Fruit fly (Drosophila melanogaster) whole organism, pupa: Measurements from ENCODE around the gene Dd.

Experiments used
- CG10348 ChIP-seq: fragments of 200-800 bp; sonication (Bioruptor generic); IDR thresholded peaks from 2 replicates; pipeline ENCODE4 v1.3.6; 2022; ENCODE audit warnings: missing biosample characterization, missing genetic modification characterization
- CG12605 ChIP-seq: fragments of 200-800 bp; sonication (Bioruptor generic); IDR thresholded peaks from 2 replicates; pipeline ENCODE4 v1.3.6; 2022; ENCODE audit warnings: missing biosample characterization, missing genetic modification characterization
- CG13204 ChIP-seq: fragments of 200-800 bp; sonication (Bioruptor generic); optimal IDR thresholded peaks from 2 replicates; lab custom pipeline; 2018; ENCODE audit warnings: missing biosample characterization, mild to moderate bottlenecking, missing genetic modification characterization, moderate library complexity
- CG14655 ChIP-seq: fragments of 200-800 bp; sonication (Bioruptor generic); optimal IDR thresholded peaks from 3 replicates; lab custom pipeline; 2017; ENCODE audit warnings: mild to moderate bottlenecking, missing biosample characterization, missing genetic modification reagents, missing genetic modification characterization
- CG15710 ChIP-seq: fragments of 200-800 bp; sonication (Bioruptor generic); optimal IDR thresholded peaks from 2 replicates; lab custom pipeline; 2018; ENCODE audit warnings: missing biosample characterization, mild to moderate bottlenecking, missing genetic modification characterization, moderate library complexity
- CG17806 ChIP-seq: fragments of 200-800 bp; sonication (Bioruptor generic); optimal IDR thresholded peaks from 2 replicates; lab custom pipeline; 2018; ENCODE audit warnings: missing biosample characterization, mild to moderate bottlenecking, missing genetic modification characterization, moderate library complexity
- CG32121 ChIP-seq: fragments of 200-800 bp; sonication (Bioruptor generic); IDR thresholded peaks from 2 replicates; pipeline ENCODE4 v1.3.6; 2022; ENCODE audit warnings: missing biosample characterization, missing genetic modification characterization
- CG34367 ChIP-seq: fragments of 200-800 bp; sonication (Bioruptor generic); optimal IDR thresholded peaks from 2 replicates; lab custom pipeline; 2018; ENCODE audit warnings: missing biosample characterization, mild to moderate bottlenecking, missing genetic modification characterization
- CG4496 ChIP-seq: fragments of 200-800 bp; sonication (Bioruptor generic); IDR thresholded peaks from 3 replicates; pipeline ENCODE4 v1.3.6; 2022; ENCODE audit warnings: missing biosample characterization, missing genetic modification characterization
- CG8159 ChIP-seq: fragments of 200-800 bp; sonication (Bioruptor generic); optimal IDR thresholded peaks from 3 replicates; lab custom pipeline; 2018; ENCODE audit warnings: missing biosample characterization, mild to moderate bottlenecking, missing genetic modification characterization, moderate library complexity
- CG8301 ChIP-seq: fragments of 200-800 bp; sonication (Bioruptor generic); optimal IDR thresholded peaks from 2 replicates; lab custom pipeline; 2018; ENCODE audit warnings: missing biosample characterization, mild to moderate bottlenecking, missing genetic modification characterization
- CG9948 ChIP-seq: fragments of 200-800 bp; sonication (Bioruptor generic); optimal IDR thresholded peaks from 2 replicates; lab custom pipeline; 2018; ENCODE audit warnings: missing biosample characterization, mild to moderate bottlenecking, missing genetic modification characterization, moderate library complexity
- D1 ChIP-seq: fragments of 200-800 bp; sonication (Bioruptor generic); optimal IDR thresholded peaks from 2 replicates; lab custom pipeline; 2018; ENCODE audit warnings: missing biosample characterization, mild to moderate bottlenecking, missing genetic modification characterization, moderate library complexity
- EcR ChIP-seq: fragments of 200-800 bp; sonication (Bioruptor generic); optimal IDR thresholded peaks from 3 replicates; lab custom pipeline; 2019; ENCODE audit warnings: missing biosample characterization, missing genetic modification characterization, mild to moderate bottlenecking, moderate library complexity, missing genetic modification reagents
- Ets98B ChIP-seq: fragments of 200-800 bp; sonication (Bioruptor generic); IDR thresholded peaks from 2 replicates; pipeline ENCODE4 v1.3.6; 2022; ENCODE audit warnings: missing biosample characterization, missing genetic modification characterization
- Pif1A ChIP-seq: fragments of 200-800 bp; sonication (Bioruptor generic); optimal IDR thresholded peaks from 3 replicates; lab custom pipeline; 2016; ENCODE audit warnings: missing biosample characterization, missing genetic modification characterization
- Pif1B ChIP-seq: fragments of 200-800 bp; sonication (Bioruptor generic); optimal IDR thresholded peaks from 3 replicates; lab custom pipeline; 2016; ENCODE audit warnings: missing biosample characterization, missing genetic modification characterization
- Snoo ChIP-seq: fragments of 200-800 bp; sonication (Bioruptor generic); optimal IDR thresholded peaks from 3 replicates; lab custom pipeline; 2017; ENCODE audit warnings: missing biosample characterization, mild to moderate bottlenecking, missing genetic modification characterization, inconsistent platforms
- fd96Ca ChIP-seq: fragments of 200-800 bp; sonication (Bioruptor generic); IDR thresholded peaks from 3 replicates; pipeline ENCODE4 v1.3.6; 2022; ENCODE audit warnings: missing biosample characterization, missing genetic modification characterization
- gl ChIP-seq: fragments of 200-800 bp; sonication (Bioruptor generic); optimal IDR thresholded peaks from 2 replicates; lab custom pipeline; 2018; ENCODE audit warnings: missing biosample characterization, mild to moderate bottlenecking, missing genetic modification characterization
- rn ChIP-seq: fragments of 200-800 bp; sonication (Bioruptor generic); IDR thresholded peaks from 2 replicates; pipeline ENCODE4 v1.3.6; 2022; ENCODE audit warnings: missing biosample characterization, missing genetic modification characterization

Gene Dd

DNA sequence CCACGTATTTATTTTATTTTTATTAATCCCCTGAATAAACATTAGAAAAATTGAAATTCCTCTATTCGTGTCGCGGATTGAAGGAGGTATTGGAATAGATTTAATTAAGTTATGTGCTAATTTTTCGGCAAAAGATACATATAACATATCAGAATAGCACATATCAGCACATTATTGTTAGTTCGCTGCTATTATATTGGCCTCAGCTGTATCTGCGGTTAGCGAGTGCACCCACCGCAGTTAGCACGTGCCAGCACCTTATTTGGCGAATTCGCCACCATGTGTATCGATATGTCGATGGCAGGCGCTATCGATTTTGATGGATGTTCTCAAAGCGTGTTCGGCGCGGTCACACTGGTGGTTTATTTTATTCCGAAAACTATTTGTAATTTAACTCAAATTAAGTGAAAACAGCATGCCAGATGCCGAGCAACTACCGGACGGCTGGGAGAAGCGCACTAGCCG lies 21.3 kb upstream of the Dd start, which contains the start of gene dod:
TSS of gene dod (plus strand) at position 323 of the 465 bp plus-strand sequence.
- peak; percentile 63; the same call in 1 of the 2 replicates for TF ChIP-seq Ets98B
- TF ChIP-seq CG17806 = peak; percentile 51
- no peak for TF ChIP-seq CG13204 (GFP tag; lab: Kevin White, UChicago)
- peak; percentile 36 for TF ChIP-seq Snoo (tag; lab: Kevin White, UChicago)
- TF ChIP-seq rn (GFP tag; lab: Robert Waterston, UW) = no peak
- TF ChIP-seq CG12605 = 0 out of 2 replicates have a peak, but pooled peaks have one; percentile 10
- TF ChIP-seq CG8159 = peak; percentile 39
- peak; percentile 47 for TF ChIP-seq CG8301 (tag; lab: Kevin White, UChicago)
- 0 out of 3 replicates have a peak, but pooled peaks have one; percentile 8 for TF ChIP-seq fd96Ca
- TF ChIP-seq Pif1B (GFP tag; lab: Kevin White, UChicago) = peak; percentile 54
- peak; percentile 71 for TF ChIP-seq CG4496
- no peak for TF ChIP-seq EcR (GFP tag; lab: Kevin White, UChicago)
- no peak for TF ChIP-seq gl
- TF ChIP-seq CG9948 (tag; lab: Kevin White, UChicago) = peak; percentile 40
- peak; percentile 36 for TF ChIP-seq CG34367 (tag; lab: Kevin White, UChicago)
- TF ChIP-seq CG32121 (GFP tag; lab: Robert Waterston, UW) = no peak
- no peak for TF ChIP-seq Pif1A
- TF ChIP-seq CG15710 = peak; percentile 36
- TF ChIP-seq CG10348 (GFP tag; lab: Robert Waterston, UW) = no peak
- no peak for TF ChIP-seq CG14655 (GFP tag; lab: Kevin White, UChicago)
- no peak for TF ChIP-seq D1 (tag; lab: Kevin White, UChicago)

DNA sequence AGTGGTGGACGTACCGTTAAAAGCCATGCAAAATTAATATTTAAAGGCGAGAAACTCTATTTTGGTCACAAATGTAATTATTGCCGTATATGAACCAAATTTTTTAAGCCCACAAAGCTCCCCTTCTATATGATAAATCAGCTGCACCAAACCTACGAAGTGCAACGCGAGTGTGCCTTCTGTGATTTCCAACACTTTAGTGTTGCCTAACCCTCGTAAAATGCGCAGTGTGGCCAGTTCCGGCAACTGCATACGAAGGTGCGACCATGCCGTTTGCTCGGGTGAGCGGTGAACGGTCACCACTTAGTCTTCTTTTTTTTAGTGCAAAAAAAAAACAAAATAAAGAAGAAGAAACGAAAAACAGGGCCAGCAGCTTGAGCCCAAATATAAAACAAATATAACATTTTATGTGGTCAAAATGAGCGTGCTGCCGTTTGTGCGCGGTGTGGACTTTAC lies 15.7 kb upstream of the Dd start, which contains the start of the genes tty and fliI:
TSS of gene tty (minus strand) at position 201 of the 456 bp plus-strand sequence.
TSS of gene fliI (plus strand) at position 266 of the 456 bp plus-strand sequence.
- peak; percentile 87 for TF ChIP-seq Pif1B (GFP tag; lab: Kevin White, UChicago)
- no peak for TF ChIP-seq D1 (tag; lab: Kevin White, UChicago)
- TF ChIP-seq gl = peak; percentile 96
- TF ChIP-seq CG32121 (GFP tag; lab: Robert Waterston, UW) = peak; percentile 94
- peak; percentile 94 for TF ChIP-seq CG12605
- peak; percentile 85 for TF ChIP-seq CG8159
- TF ChIP-seq CG8301 (tag; lab: Kevin White, UChicago) = peak; percentile 83
- TF ChIP-seq Pif1A = peak; percentile 91
- TF ChIP-seq EcR (GFP tag; lab: Kevin White, UChicago) = peak; percentile 53
- TF ChIP-seq rn (GFP tag; lab: Robert Waterston, UW) = peak; percentile 87
- peak; percentile 74 for TF ChIP-seq Snoo (tag; lab: Kevin White, UChicago)
- peak; percentile 80 for TF ChIP-seq CG17806
- TF ChIP-seq CG34367 (tag; lab: Kevin White, UChicago) = peak; percentile 91
- peak; percentile 92 for TF ChIP-seq CG13204 (GFP tag; lab: Kevin White, UChicago)
- peak; percentile 94 for TF ChIP-seq Ets98B
- TF ChIP-seq CG15710 = peak; percentile 87
- TF ChIP-seq CG9948 (tag; lab: Kevin White, UChicago) = peak; percentile 73
- TF ChIP-seq CG14655 (GFP tag; lab: Kevin White, UChicago) = peak; percentile 89
- peak; percentile 97 for TF ChIP-seq CG4496
- peak; percentile 97 for TF ChIP-seq fd96Ca
- TF ChIP-seq CG10348 (GFP tag; lab: Robert Waterston, UW) = peak; percentile 81; the same call in 1 of the 2 replicates
- TF ChIP-seq, all 21 proteins: peak for 20

DNA sequence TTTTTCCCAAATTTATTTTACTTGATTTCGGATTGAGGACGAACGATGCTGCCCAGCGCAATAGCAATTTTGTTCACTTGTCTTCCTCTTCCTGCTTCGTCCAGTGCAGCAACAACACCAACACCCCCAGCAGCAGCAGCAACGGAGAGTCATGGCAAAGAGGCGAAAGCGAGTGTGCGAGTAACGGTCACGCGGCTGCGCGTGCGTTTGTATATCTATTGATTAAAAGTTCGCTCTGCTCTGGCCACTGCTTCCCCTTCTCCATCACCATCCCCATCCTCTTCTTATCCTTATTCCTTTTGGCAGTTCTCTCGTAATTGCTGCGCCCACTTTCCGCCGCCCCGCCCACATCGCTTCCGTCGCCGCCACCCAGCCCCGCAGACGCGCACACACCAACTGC lies 14.3 kb upstream of the Dd start:
- TF ChIP-seq Pif1B (GFP tag; lab: Kevin White, UChicago) (no peak), CG9948 (tag; lab: Kevin White, UChicago) (no peak), fd96Ca (no peak), CG15710 (no peak), Snoo (tag; lab: Kevin White, UChicago) (no peak), rn (GFP tag; lab: Robert Waterston, UW) (no peak), CG10348 (GFP tag; lab: Robert Waterston, UW) (no peak)

DNA sequence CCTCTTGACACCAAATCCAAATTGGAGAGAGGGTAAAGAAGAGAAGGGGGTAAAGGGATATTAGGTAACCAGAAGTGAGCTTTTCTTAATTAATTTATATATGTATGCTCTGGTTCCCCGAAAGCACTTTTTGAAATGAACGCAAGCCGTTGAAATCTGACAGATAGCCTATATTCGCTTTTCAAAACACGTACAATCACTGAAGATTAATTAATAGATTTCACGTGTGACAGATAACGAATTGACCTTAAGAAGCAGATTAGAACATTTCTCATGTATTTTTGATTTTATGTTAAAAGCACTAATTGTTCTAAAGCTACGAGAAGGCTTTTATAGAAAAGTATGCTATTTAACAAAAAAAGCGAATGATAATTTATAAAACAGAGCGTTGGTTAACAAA lies 13.2 kb upstream of the Dd start:
- TF ChIP-seq CG9948 (tag; lab: Kevin White, UChicago) = no peak
- no peak for TF ChIP-seq Snoo (tag; lab: Kevin White, UChicago)
- no peak for TF ChIP-seq CG17806
- TF ChIP-seq CG8159 = no peak

DNA sequence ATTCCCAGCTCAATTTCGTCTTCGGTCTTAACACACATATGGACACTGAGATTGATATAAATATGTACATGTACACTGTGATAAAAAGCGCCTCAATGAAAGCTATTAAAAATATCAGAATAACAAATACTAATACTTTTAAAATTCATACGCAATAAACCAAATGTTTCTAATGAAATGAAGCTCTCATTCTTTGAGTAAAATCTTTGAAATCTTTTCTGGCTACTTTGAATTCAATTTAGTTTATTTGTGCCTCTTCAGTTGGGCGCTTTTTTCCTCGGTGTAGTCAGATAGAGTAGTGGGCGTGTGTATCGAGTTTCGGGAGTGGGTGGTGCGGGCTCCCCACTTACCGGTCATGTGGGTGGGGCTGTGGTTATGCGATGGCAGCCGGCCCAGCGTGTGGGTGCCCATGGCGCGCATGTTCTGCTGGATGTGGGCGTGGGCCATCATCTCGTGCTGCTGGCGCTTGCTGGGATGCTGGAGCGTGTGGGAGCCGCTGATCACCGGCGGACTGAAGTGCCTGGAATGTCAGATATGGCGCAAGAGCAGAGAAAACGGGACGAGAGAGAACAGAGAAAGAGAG lies 10.8 kb upstream of the Dd start:
- TF ChIP-seq CG34367 (tag; lab: Kevin White, UChicago) = no peak
- no peak for TF ChIP-seq CG4496
- TF ChIP-seq EcR (GFP tag; lab: Kevin White, UChicago) = no peak
- no peak for TF ChIP-seq Pif1A
- TF ChIP-seq Pif1B (GFP tag; lab: Kevin White, UChicago) = no peak
- TF ChIP-seq CG12605 = no peak
- no peak for TF ChIP-seq CG8159
- TF ChIP-seq Ets98B = no peak
- TF ChIP-seq CG14655 (GFP tag; lab: Kevin White, UChicago) = no peak
- TF ChIP-seq CG13204 (GFP tag; lab: Kevin White, UChicago) = no peak
- TF ChIP-seq CG15710 = no peak
- TF ChIP-seq CG8301 (tag; lab: Kevin White, UChicago) = no peak
- TF ChIP-seq, all 21 proteins: peak for 0

DNA sequence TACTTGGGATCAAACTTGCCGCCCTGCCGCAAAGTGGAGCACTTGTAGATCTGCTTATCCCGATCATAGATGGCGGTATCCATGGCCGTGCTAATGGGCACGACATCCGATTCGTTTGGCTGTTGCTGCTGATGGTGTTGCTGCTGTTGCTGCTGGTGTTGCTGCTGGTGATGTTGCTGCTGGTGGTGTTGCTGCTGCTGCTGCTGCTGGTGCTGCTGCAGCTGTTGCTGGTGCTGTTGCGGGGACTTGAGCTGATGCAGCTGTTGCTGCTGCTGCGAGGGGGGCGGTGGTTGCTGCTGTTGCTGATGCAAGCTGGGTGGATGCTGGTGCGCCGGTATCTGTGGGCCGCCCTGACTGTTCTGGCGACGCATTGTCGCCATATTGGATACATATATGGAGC lies 9.3 kb upstream of the Dd start:
- TF ChIP-seq Pif1B (GFP tag; lab: Kevin White, UChicago) = no peak
- TF ChIP-seq CG9948 (tag; lab: Kevin White, UChicago) = no peak
- no peak for TF ChIP-seq CG15710
- TF ChIP-seq CG13204 (GFP tag; lab: Kevin White, UChicago) = no peak
- TF ChIP-seq CG4496 = no peak
- no peak for TF ChIP-seq Ets98B
- no peak for TF ChIP-seq CG32121 (GFP tag; lab: Robert Waterston, UW)
- TF ChIP-seq Snoo (tag; lab: Kevin White, UChicago) = no peak
